Worm (Caenorhabditis elegans) whole organism, young adult: Measurements from ENCODE around the gene B0280.17.

Source experiments
- B0035.1 ChIP-seq: sonication (generic microtip); optimal IDR thresholded peaks from 2 replicates; lab custom pipeline; 2016; ENCODE audit warnings: missing genetic modification characterization, mild to moderate bottlenecking, missing compliant biosample characterization, missing genotype, missing genetic modification reagents
- B0261.1 ChIP-seq: sonication (generic microtip); optimal IDR thresholded peaks from 2 replicates; lab custom pipeline; 2016; ENCODE audit warnings: mild to moderate bottlenecking, missing genetic modification characterization, moderate library complexity, missing compliant biosample characterization
- B0336.3 ChIP-seq: fragments of 200-800 bp; sonication (Bioruptor generic); IDR thresholded peaks from 2 replicates; pipeline ENCODE4 v1.3.6; 2022; ENCODE audit warnings: missing genetic modification characterization, missing compliant biosample characterization
- C06A6.2 ChIP-seq: fragments of 200-800 bp; sonication (Bioruptor generic); conservative IDR thresholded peaks from 2 replicates; pipeline ENCODE4 v1.3.6; 2022; ENCODE audit warnings: missing genetic modification characterization, missing compliant biosample characterization
- C17E4.6 ChIP-seq: fragments of 200-800 bp; sonication (Bioruptor generic); IDR thresholded peaks from 2 replicates; pipeline ENCODE4 v1.3.6; 2022; ENCODE audit warnings: missing genetic modification reagents, missing genetic modification characterization, missing compliant biosample characterization
- D2030.7 ChIP-seq: fragments of 200-800 bp; sonication (Bioruptor generic); IDR thresholded peaks from 2 replicates; pipeline ENCODE4 v1.3.6; 2022; ENCODE audit warnings: missing genetic modification reagents, missing genetic modification characterization, missing compliant biosample characterization
- F37B4.10 ChIP-seq: fragments of 200-800 bp; sonication (Bioruptor generic); IDR thresholded peaks from 2 replicates; pipeline ENCODE4 v1.3.6; 2022; ENCODE audit warnings: missing genetic modification characterization, missing compliant biosample characterization
- F39B2.1 ChIP-seq: fragments of 200-800 bp; sonication (Bioruptor generic); IDR thresholded peaks from 2 replicates; pipeline ENCODE4 v1.3.6; 2022; ENCODE audit warnings: missing genetic modification reagents, missing genetic modification characterization, missing compliant biosample characterization
- F52B5.7 ChIP-seq: sonication (generic microtip); optimal IDR thresholded peaks from 2 replicates; lab custom pipeline; 2016; ENCODE audit warnings: mild to moderate bottlenecking, missing genetic modification characterization, missing compliant biosample characterization
- F57A8.1 ChIP-seq: fragments of 200-800 bp; sonication (Bioruptor generic); optimal IDR thresholded peaks from 2 replicates; lab custom pipeline; 2018; ENCODE audit warnings: mild to moderate bottlenecking, missing genetic modification characterization, moderate library complexity, missing compliant biosample characterization
- F57C9.4 ChIP-seq: sonication (generic microtip); optimal IDR thresholded peaks from 2 replicates; lab custom pipeline; 2017; ENCODE audit warnings: mild to moderate bottlenecking, missing genetic modification characterization, missing compliant biosample characterization
- T07F8.4 ChIP-seq: sonication (generic microtip); optimal IDR thresholded peaks from 2 replicates; lab custom pipeline; 2016; ENCODE audit warnings: mild to moderate bottlenecking, missing genetic modification characterization, moderate library complexity, missing compliant biosample characterization
- Y53G8AR.9 ChIP-seq: fragments of 200-800 bp; sonication (Bioruptor generic); conservative IDR thresholded peaks from 2 replicates; pipeline ENCODE4 v1.3.6; 2022; ENCODE audit warnings: missing genetic modification reagents, missing genetic modification characterization, missing compliant biosample characterization
- aptf-2 ChIP-seq: fragments of 200-800 bp; sonication (Bioruptor generic); conservative IDR thresholded peaks from 2 replicates; pipeline ENCODE4 v1.3.6; 2022; ENCODE audit warnings: missing genetic modification reagents, missing genetic modification characterization, missing compliant biosample characterization
- aptf-3 ChIP-seq: fragments of 200-800 bp; sonication (Bioruptor generic); IDR thresholded peaks from 2 replicates; pipeline ENCODE4 v1.3.6; 2022; ENCODE audit warnings: missing genetic modification characterization, missing compliant biosample characterization
- attf-5 ChIP-seq: fragments of 200-800 bp; sonication (Bioruptor generic); optimal IDR thresholded peaks from 2 replicates; lab custom pipeline; 2018; ENCODE audit warnings: mild to moderate bottlenecking, missing genetic modification characterization, missing compliant biosample characterization
- ccch-3 ChIP-seq: fragments of 200-800 bp; sonication (Bioruptor generic); optimal IDR thresholded peaks from 2 replicates; lab custom pipeline; 2018; ENCODE audit warnings: mild to moderate bottlenecking, missing genetic modification characterization, missing compliant biosample characterization
- cebp-2 ChIP-seq: fragments of 200-800 bp; sonication (Bioruptor generic); IDR thresholded peaks from 2 replicates; pipeline ENCODE4 v1.3.6; 2022; ENCODE audit warnings: missing genetic modification characterization, missing compliant biosample characterization
- ceh-100 ChIP-seq: fragments of 200-800 bp; sonication (Bioruptor generic); IDR thresholded peaks from 2 replicates; pipeline ENCODE4 v1.3.6; 2022; ENCODE audit warnings: missing genetic modification reagents, missing genetic modification characterization, missing compliant biosample characterization
- ceh-40 ChIP-seq: fragments of 200-800 bp; sonication (Bioruptor generic); IDR thresholded peaks from 2 replicates; pipeline ENCODE4 v1.3.6; 2022; ENCODE audit warnings: missing genetic modification characterization, missing compliant biosample characterization
- ceh-58 ChIP-seq: fragments of 200-800 bp; sonication (Bioruptor generic); IDR thresholded peaks from 2 replicates; pipeline ENCODE4 v1.3.6; 2022; ENCODE audit warnings: missing genetic modification characterization, missing compliant biosample characterization
- ceh-79 ChIP-seq: sonication (generic microtip); optimal IDR thresholded peaks from 2 replicates; lab custom pipeline; 2017; ENCODE audit warnings: mild to moderate bottlenecking, missing genetic modification characterization, missing compliant biosample characterization
- die-1 ChIP-seq: sonication (generic microtip); optimal IDR thresholded peaks from 2 replicates; lab custom pipeline; 2016; ENCODE audit warnings: missing genotype, mild to moderate bottlenecking, missing genetic modification characterization, missing compliant biosample characterization
- egl-18 ChIP-seq: fragments of 200-800 bp; sonication (Bioruptor generic); IDR thresholded peaks from 2 replicates; pipeline ENCODE4 v1.3.6; 2022; ENCODE audit warnings: missing genetic modification reagents, missing genetic modification characterization, missing compliant biosample characterization
- egl-44 ChIP-seq: fragments of 200-800 bp; sonication (Bioruptor generic); IDR thresholded peaks from 2 replicates; pipeline ENCODE4 v1.3.6; 2022; ENCODE audit warnings: missing genetic modification reagents, missing genetic modification characterization, missing compliant biosample characterization
- ekl-4 ChIP-seq: fragments of 200-800 bp; sonication (Bioruptor generic); IDR thresholded peaks from 2 replicates; pipeline ENCODE4 v1.3.6; 2022; ENCODE audit warnings: missing genetic modification reagents, missing genetic modification characterization, missing compliant biosample characterization
- gei-17 ChIP-seq: fragments of 200-800 bp; sonication (Bioruptor generic); optimal IDR thresholded peaks from 2 replicates; lab custom pipeline; 2018; ENCODE audit warnings: mild to moderate bottlenecking, missing genetic modification characterization, missing compliant biosample characterization
- hrde-1 ChIP-seq: sonication (generic microtip); optimal IDR thresholded peaks from 2 replicates; lab custom pipeline; 2016; ENCODE audit warnings: missing genetic modification characterization, mild to moderate bottlenecking, missing compliant biosample characterization, moderate library complexity, missing genotype, missing genetic modification reagents, borderline replicate concordance
- hsf-1 ChIP-seq: fragments of 200-800 bp; sonication (Bioruptor generic); IDR thresholded peaks from 2 replicates; pipeline ENCODE4 v1.3.6; 2022; ENCODE audit warnings: missing genetic modification reagents, missing genetic modification characterization, missing compliant biosample characterization
- lag-1 ChIP-seq: fragments of 200-800 bp; sonication (Bioruptor generic); IDR thresholded peaks from 2 replicates; pipeline ENCODE4 v1.3.6; 2022; ENCODE audit warnings: missing genetic modification reagents, missing genetic modification characterization, missing compliant biosample characterization
- lir-1 ChIP-seq: fragments of 200-800 bp; sonication (Bioruptor generic); conservative IDR thresholded peaks from 2 replicates; pipeline ENCODE4 v1.3.6; 2022; ENCODE audit warnings: missing genetic modification reagents, missing genetic modification characterization, missing compliant biosample characterization
- lsy-27 ChIP-seq: sonication (generic microtip); optimal IDR thresholded peaks from 2 replicates; lab custom pipeline; 2017; ENCODE audit warnings: missing genetic modification characterization, mild to moderate bottlenecking, missing compliant biosample characterization, antibody characterized with exemption, missing genotype, borderline replicate concordance; ENCODE audit not compliant: insufficient read depth
- madf-6 ChIP-seq: fragments of 200-800 bp; sonication (Bioruptor generic); IDR thresholded peaks from 2 replicates; pipeline ENCODE4 v1.3.6; 2022; ENCODE audit warnings: missing genetic modification reagents, missing genetic modification characterization, missing compliant biosample characterization
- nfya-1 ChIP-seq: sonication (generic microtip); optimal IDR thresholded peaks from 2 replicates; lab custom pipeline; 2017; ENCODE audit warnings: antibody characterized with exemption, missing compliant biosample characterization, missing genetic modification characterization, borderline replicate concordance; ENCODE audit not compliant: insufficient read depth
- nfyb-1 ChIP-seq: fragments of 200-800 bp; sonication (Bioruptor generic); IDR thresholded peaks from 2 replicates; pipeline ENCODE4 v1.3.6; 2022; ENCODE audit warnings: missing genetic modification reagents, missing genetic modification characterization, missing compliant biosample characterization
- nhr-179 ChIP-seq: sonication (generic microtip); optimal IDR thresholded peaks from 2 replicates; lab custom pipeline; 2016; ENCODE audit warnings: mild to moderate bottlenecking, missing genetic modification characterization, missing compliant biosample characterization
- nhr-27 ChIP-seq: fragments of 200-800 bp; sonication (Bioruptor generic); optimal IDR thresholded peaks from 2 replicates; lab custom pipeline; 2018; ENCODE audit warnings: mild to moderate bottlenecking, missing genetic modification characterization, moderate library complexity, missing compliant biosample characterization
- rpc-1 ChIP-seq, 2 experiments: fragments of 150-350 bp in 1 of 2; sonication (generic microtip) in 1 of 2; optimal IDR thresholded peaks; 2 replicates each; lab custom pipeline; 2014 to 2018; ENCODE audit warnings: missing biosample characterization in 1 of 2, missing genetic modification characterization in 1 of 2, missing genetic modification reagents in 1 of 2, missing genotype in 1 of 2
- snpc-1.1 ChIP-seq: sonication (generic microtip); optimal IDR thresholded peaks from 2 replicates; lab custom pipeline; 2017; ENCODE audit warnings: missing genetic modification characterization, mild to moderate bottlenecking, missing compliant biosample characterization, antibody characterized with exemption, moderate library complexity, missing genotype, missing genetic modification reagents; ENCODE audit not compliant: insufficient read depth
- snpc-3.4 ChIP-seq: sonication (generic microtip); optimal IDR thresholded peaks from 2 replicates; lab custom pipeline; 2017; ENCODE audit warnings: missing genetic modification characterization, mild to moderate bottlenecking, missing compliant biosample characterization, antibody characterized with exemption, moderate library complexity, missing genotype, missing genetic modification reagents
- sptf-2 ChIP-seq: fragments of 200-800 bp; sonication (Bioruptor generic); optimal IDR thresholded peaks from 2 replicates; lab custom pipeline; 2018; ENCODE audit warnings: mild to moderate bottlenecking, missing genetic modification characterization, missing compliant biosample characterization
- tbp1 ChIP-seq: fragments of 200-800 bp; sonication (Bioruptor generic); optimal IDR thresholded peaks from 2 replicates; lab custom pipeline; 2018; ENCODE audit warnings: mild to moderate bottlenecking, missing genetic modification characterization, missing compliant biosample characterization
- tbx-9 ChIP-seq: sonication (generic microtip); optimal IDR thresholded peaks from 2 replicates; lab custom pipeline; 2016; ENCODE audit warnings: borderline replicate concordance, missing genetic modification characterization, inconsistent platforms, missing compliant biosample characterization
- xnd-1 ChIP-seq: sonication (generic microtip); optimal IDR thresholded peaks from 2 replicates; lab custom pipeline; 2016; ENCODE audit warnings: missing genotype, missing genetic modification reagents, missing genetic modification characterization, missing compliant biosample characterization
- ztf-22 ChIP-seq: fragments of 200-800 bp; sonication (Bioruptor generic); optimal IDR thresholded peaks from 2 replicates; lab custom pipeline; 2018; ENCODE audit warnings: mild to moderate bottlenecking, missing genetic modification characterization, moderate library complexity, missing compliant biosample characterization
- ztf-25 ChIP-seq: fragments of 200-800 bp; sonication (Bioruptor generic); IDR thresholded peaks from 2 replicates; pipeline ENCODE4 v1.3.6; 2022; ENCODE audit warnings: missing genetic modification reagents, missing genetic modification characterization, missing compliant biosample characterization
- ztf-28 ChIP-seq: fragments of 200-800 bp; sonication (Bioruptor generic); IDR thresholded peaks from 2 replicates; pipeline ENCODE4 v1.3.6; 2022; ENCODE audit warnings: missing genetic modification reagents, missing genetic modification characterization, missing compliant biosample characterization

The B0280.17 gene

ce11 chrIII:7140228-7140710 is 4.4 kb upstream of the B0280.17 start (continued):
- TF ChIP-seq Y53G8AR.9 (peak; percentile 51; the same call in 1 of the 2 replicates), egl-18 (GFP tag; lab: Robert Waterston, UW) (no peak), hrde-1 (tag; lab: Kevin White, UChicago) (peak; percentile 75), attf-5 (GFP tag; lab: Kevin White, UChicago) (no peak), rpc-1 (optimal IDR thresholded peaks at IDR 0.05; lab: Kevin White, UChicago) (no peak), rpc-1 (tag; optimal IDR thresholded peaks at IDR 0.05; lab: Kevin White, UChicago) (no peak), nfyb-1 (GFP tag; lab: Robert Waterston, UW) (peak; percentile 72), lsy-27 (no peak), lir-1 (0 out of 2 replicates have a peak, but pooled peaks have one; percentile 16), ekl-4 (peak; percentile 73), snpc-3.4 (tag; lab: Kevin White, UChicago) (peak; percentile 91), snpc-1.1 (tag; lab: Kevin White, UChicago) (peak; percentile 98), T07F8.4 (no peak), cebp-2 (GFP tag; lab: Robert Waterston, UW) (no peak), B0261.1 (tag; lab: Kevin White, UChicago) (no peak), F57A8.1 (GFP tag; lab: Kevin White, UChicago) (no peak), C06A6.2 (GFP tag; lab: Robert Waterston, UW) (no peak), B0336.3 (GFP tag; lab: Robert Waterston, UW) (peak; percentile 66; the same call in 1 of the 2 replicates), tbp1 (GFP tag; lab: Kevin White, UChicago) (peak; percentile 78), sptf-2 (GFP tag; lab: Kevin White, UChicago) (no peak), ceh-100 (GFP tag; lab: Robert Waterston, UW) (0 out of 2 replicates have a peak, but pooled peaks have one; percentile 9), nhr-179 (tag; lab: Kevin White, UChicago) (no peak), ztf-22 (no peak), ztf-25 (GFP tag; lab: Robert Waterston, UW) (no peak), F37B4.10 (no peak), die-1 (no peak), tbx-9 (tag; lab: Kevin White, UChicago) (no peak), aptf-2 (GFP tag; lab: Robert Waterston, UW) (no peak), ceh-79 (tag; lab: Kevin White, UChicago) (no peak), lag-1 (GFP tag; lab: Robert Waterston, UW) (no peak), nhr-27 (tag; lab: Kevin White, UChicago) (no peak), nfya-1 (tag; lab: Kevin White, UChicago) (no peak), gei-17 (no peak), B0035.1 (tag; lab: Kevin White, UChicago) (no peak), F57C9.4 (tag; lab: Kevin White, UChicago) (no peak), F52B5.7 (tag; lab: Kevin White, UChicago) (no peak), F39B2.1 (0 out of 2 replicates have a peak, but pooled peaks have one; percentile 64), aptf-3 (GFP tag; lab: Robert Waterston, UW) (no peak), ceh-40 (GFP tag; lab: Robert Waterston, UW) (no peak), C17E4.6 (GFP tag; lab: Robert Waterston, UW) (no peak), ccch-3 (GFP tag; lab: Kevin White, UChicago) (no peak), D2030.7 (peak; percentile 96), xnd-1 (tag; lab: Kevin White, UChicago) (no peak), ztf-28 (0 out of 2 replicates have a peak, but pooled peaks have one; percentile 14), madf-6 (GFP tag; lab: Robert Waterston, UW) (peak; percentile 78), egl-44 (0 out of 2 replicates have a peak, but pooled peaks have one; percentile 52), ceh-58 (GFP tag; lab: Robert Waterston, UW) (no peak), hsf-1 (GFP tag; lab: Robert Waterston, UW) (peak; percentile 43; the same call in 1 of the 2 replicates)
